Worm (Caenorhabditis elegans) whole organism, mixed stage, embryonic: ENCODE data around the gene amt-3.

Source experiments
- lsy-2 ChIP-seq: fragments of 150-350 bp; optimal IDR thresholded peaks from 2 replicates; lab custom pipeline; 2014; ENCODE audit warnings: missing biosample characterization, missing genetic modification characterization
- nhr-12 ChIP-seq: fragments of 150-350 bp; optimal IDR thresholded peaks from 2 replicates; lab custom pipeline; 2014; ENCODE audit warnings: missing biosample characterization, missing genetic modification characterization
- nhr-2 ChIP-seq: fragments of 150-350 bp; optimal IDR thresholded peaks from 2 replicates; lab custom pipeline; 2014; ENCODE audit warnings: missing biosample characterization, missing genetic modification characterization
- nhr-28 ChIP-seq: fragments of 150-350 bp; optimal IDR thresholded peaks from 2 replicates; lab custom pipeline; 2014; ENCODE audit warnings: missing biosample characterization, missing genetic modification characterization
- snpc-4 ChIP-seq: fragments of 150-350 bp; optimal IDR thresholded peaks from 2 replicates; lab custom pipeline; 2014; ENCODE audit warnings: missing biosample characterization, missing genetic modification characterization
- unc-39 ChIP-seq: fragments of 150-350 bp; optimal IDR thresholded peaks from 2 replicates; lab custom pipeline; 2014; ENCODE audit warnings: missing biosample characterization, missing genetic modification characterization
- unc-62 ChIP-seq: fragments of 150-350 bp; optimal IDR thresholded peaks from 2 replicates; lab custom pipeline; 2014; ENCODE audit warnings: missing biosample characterization, missing genetic modification reagents, missing genetic modification characterization
- zip-8 ChIP-seq: fragments of 150-350 bp; optimal IDR thresholded peaks from 2 replicates; lab custom pipeline; 2014; ENCODE audit warnings: missing biosample characterization, missing genetic modification characterization

DNA sequence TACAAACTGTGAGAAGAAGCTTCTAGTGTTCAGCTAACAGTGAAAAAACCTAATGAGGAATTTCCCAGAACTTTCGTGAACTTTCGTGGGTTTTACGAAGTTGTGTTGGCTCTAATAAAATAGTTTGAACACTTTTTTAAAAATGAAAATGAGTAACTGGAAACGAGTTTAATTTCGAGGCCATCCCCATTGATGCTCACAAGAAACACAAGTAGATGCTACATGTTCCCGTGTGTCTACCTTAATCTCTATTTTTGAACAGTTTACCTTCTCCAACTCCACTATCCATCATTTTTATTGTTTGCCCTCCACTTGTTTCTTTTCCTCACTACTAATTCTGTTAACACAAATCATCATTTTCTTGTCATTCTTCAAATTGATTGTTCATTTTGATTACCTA is 35.3 kb downstream of the amt-3 start, which contains the start of gene C26D10.7:
- TF ChIP-seq nhr-28, result no peak
- no peak for TF ChIP-seq nhr-2 (tag; lab: Kevin White, UChicago)
- no peak for TF ChIP-seq unc-39 (tag; lab: Kevin White, UChicago)
- TF ChIP-seq unc-62, result no peak
- TF ChIP-seq nhr-12, result no peak
- no peak for TF ChIP-seq lsy-2
- TF ChIP-seq zip-8 (tag; lab: Kevin White, UChicago), result no peak
- TF ChIP-seq snpc-4 (tag; lab: Kevin White, UChicago), result no peak
